Fruit fly (Drosophila melanogaster): ENCODE data around the gene CG7443.
A peak's percentile ranks its signal among the peaks of the same experiment; 100 is the strongest.

CG7443 gene

dm6 chr3R:8354969-8355368, 30.9 kb downstream of the CG7443 start (continued):
- peak; percentile 61 for TF ChIP-seq CG14441 (GFP tag; IDR thresholded peaks at IDR 0.05)
- TF ChIP-seq kni (GFP tag; optimal IDR thresholded peaks at IDR 0.05), result no peak
- TF ChIP-seq CG5245 (GFP tag; optimal IDR thresholded peaks at IDR 0.05), result no peak
- TF ChIP-seq pan (optimal IDR thresholded peaks at IDR 0.05), result no peak
- TF ChIP-seq pan (GFP tag; optimal IDR thresholded peaks at IDR 0.05 in 1 of 2, IDR thresholded peaks at IDR 0.05 in 1 of 2), result no peak
- no peak for TF ChIP-seq ewg (GFP tag; optimal IDR thresholded peaks at IDR 0.05)
- TF ChIP-seq tio (GFP tag; optimal IDR thresholded peaks at IDR 0.05), result no peak
- TF ChIP-seq CG8944 (GFP tag; optimal IDR thresholded peaks at IDR 0.05), result no peak
- TF ChIP-seq CG33557 (GFP tag; optimal IDR thresholded peaks at IDR 0.05), result no peak
- TF ChIP-seq CG2202 (tag; optimal IDR thresholded peaks at IDR 0.05), result no peak
- TF ChIP-seq phol (tag; optimal IDR thresholded peaks at IDR 0.05), result peak; percentile 38
- TF ChIP-seq repo (GFP tag; optimal IDR thresholded peaks at IDR 0.05), result no peak
- TF ChIP-seq ci (GFP tag; IDR thresholded peaks at IDR 0.05), result peak; percentile 26; the same call in 1 of the 3 replicates
- no peak for TF ChIP-seq CG14710 (tag; optimal IDR thresholded peaks at IDR 0.05)
- TF ChIP-seq PHDP (tag; optimal IDR thresholded peaks at IDR 0.05), result no peak
- no peak for TF ChIP-seq pb (GFP tag; optimal IDR thresholded peaks at IDR 0.05)
- no peak for TF ChIP-seq Sry-δ (GFP tag; optimal IDR thresholded peaks at IDR 0.05)
- TF ChIP-seq CG18619 (GFP tag; optimal IDR thresholded peaks at IDR 0.05), result no peak
- no peak for TF ChIP-seq Rx (GFP tag; IDR thresholded peaks at IDR 0.05)
- TF ChIP-seq crc (GFP tag; optimal IDR thresholded peaks at IDR 0.05), result no peak
- TF ChIP-seq wdn (GFP tag; IDR thresholded peaks at IDR 0.05), result no peak
- no peak for TF ChIP-seq danr (GFP tag; IDR thresholded peaks at IDR 0.05)
- no peak for TF ChIP-seq CG17361 (GFP tag; IDR thresholded peaks at IDR 0.05)
- no peak for TF ChIP-seq CG16813 (GFP tag; IDR thresholded peaks at IDR 0.05; ENCODE audit: partially characterized antibody)
- no peak for TF ChIP-seq exex (tag; optimal IDR thresholded peaks at IDR 0.05)
- TF ChIP-seq CG17186 (GFP tag; optimal IDR thresholded peaks at IDR 0.05), result no peak
- TF ChIP-seq zen (tag; optimal IDR thresholded peaks at IDR 0.05), result no peak
- no peak for TF ChIP-seq Doc2 (GFP tag; IDR thresholded peaks at IDR 0.05)
- TF ChIP-seq wek (GFP tag; optimal IDR thresholded peaks at IDR 0.05), result no peak
- TF ChIP-seq run (tag; optimal IDR thresholded peaks at IDR 0.05), result no peak
- TF ChIP-seq CG1233 (GFP tag; optimal IDR thresholded peaks at IDR 0.05), result no peak
- no peak for TF ChIP-seq GATAe (GFP tag; conservative IDR thresholded peaks at IDR 0.05)
- TF ChIP-seq tll (GFP tag; optimal IDR thresholded peaks at IDR 0.05), result no peak
- TF ChIP-seq pzg (GFP tag; optimal IDR thresholded peaks at IDR 0.05), result no peak
- TF ChIP-seq Spps (tag; optimal IDR thresholded peaks at IDR 0.05), result no peak
- TF ChIP-seq ap (GFP tag; IDR thresholded peaks at IDR 0.05), result 0 out of 2 replicates have a peak, but pooled peaks have one; percentile 5
- TF ChIP-seq ATbp (GFP tag; optimal IDR thresholded peaks at IDR 0.05), result peak; percentile 5
- no peak for TF ChIP-seq nerfin-2 (GFP tag; IDR thresholded peaks at IDR 0.05; ENCODE audit: partially characterized antibody)
- no peak for TF ChIP-seq Dad (GFP tag; optimal IDR thresholded peaks at IDR 0.05)
- no peak for TF ChIP-seq Antp (GFP tag; optimal IDR thresholded peaks at IDR 0.05)
- TF ChIP-seq CG11560 (tag; IDR thresholded peaks at IDR 0.05), result no peak
- no peak for TF ChIP-seq nerfin-1 (tag; optimal IDR thresholded peaks at IDR 0.05)
- TF ChIP-seq CG12744 (GFP tag; optimal IDR thresholded peaks at IDR 0.05), result no peak
- TF ChIP-seq C15 (GFP tag; IDR thresholded peaks at IDR 0.05), result no peak
- TF ChIP-seq pfk (GFP tag; optimal IDR thresholded peaks at IDR 0.05), result no peak
- TF ChIP-seq CoRest (tag; optimal IDR thresholded peaks at IDR 0.05), result no peak
- no peak for TF ChIP-seq ftz-f1 (GFP tag; optimal IDR thresholded peaks at IDR 0.05)
- no peak for TF ChIP-seq Side (GFP tag; optimal IDR thresholded peaks at IDR 0.05)
- no peak for TF ChIP-seq CG16815 (GFP tag; optimal IDR thresholded peaks at IDR 0.05)
- TF ChIP-seq nau (GFP tag; optimal IDR thresholded peaks at IDR 0.05), result no peak
- TF ChIP-seq CG15011 (GFP tag; optimal IDR thresholded peaks at IDR 0.05), result no peak
